Fruit fly (Drosophila melanogaster) whole organism, embryonic: ENCODE results near the gene CG5828.

Experiments
- Aef1 ChIP-seq: fragments of 200-800 bp; sonication (Bioruptor generic); IDR thresholded peaks from 3 replicates; pipeline ENCODE4 v1.3.6; 2022; ENCODE audit warnings: missing biosample characterization, missing genetic modification characterization
- CG10267 ChIP-seq: fragments of 200-800 bp; sonication (Bioruptor generic); optimal IDR thresholded peaks from 2 replicates; lab custom pipeline; 2018; ENCODE audit warnings: missing biosample characterization, mild to moderate bottlenecking, missing genetic modification characterization, moderate library complexity
- CG11247 ChIP-seq: fragments of 200-800 bp; sonication (Bioruptor generic); IDR thresholded peaks from 2 replicates; pipeline ENCODE4 v1.3.6; 2022; ENCODE audit warnings: missing biosample characterization, missing genetic modification characterization
- CG12104 ChIP-seq: fragments of 200-800 bp; sonication (Bioruptor generic); optimal IDR thresholded peaks from 3 replicates; lab custom pipeline; 2016; ENCODE audit warnings: missing biosample characterization, missing genetic modification characterization
- CG12659 ChIP-seq: fragments of 200-800 bp; sonication (Bioruptor generic); optimal IDR thresholded peaks from 3 replicates; lab custom pipeline; 2017; ENCODE audit warnings: mild to moderate bottlenecking, missing biosample characterization, missing genetic modification reagents, missing genetic modification characterization
- CG13123 ChIP-seq: fragments of 200-800 bp; sonication (Bioruptor generic); optimal IDR thresholded peaks from 2 replicates; lab custom pipeline; 2016; ENCODE audit warnings: missing biosample characterization, missing genetic modification characterization
- CG13287 ChIP-seq: fragments of 200-800 bp; sonication (Bioruptor generic); IDR thresholded peaks from 2 replicates; pipeline ENCODE4 v1.3.6; 2022; ENCODE audit warnings: missing biosample characterization, missing genetic modification characterization; ENCODE audit not compliant: partially characterized antibody
- CG14014 ChIP-seq: fragments of 200-800 bp; sonication (Bioruptor generic); IDR thresholded peaks from 2 replicates; pipeline ENCODE4 v1.3.6; 2022; ENCODE audit warnings: missing biosample characterization, missing genetic modification characterization
- CG15514 ChIP-seq: fragments of 200-800 bp; sonication (Bioruptor generic); optimal IDR thresholded peaks from 3 replicates; lab custom pipeline; 2017; ENCODE audit warnings: missing biosample characterization, missing genetic modification characterization, mild to moderate bottlenecking, moderate library complexity, missing genetic modification reagents
- CG15601 ChIP-seq: fragments of 200-800 bp; sonication (Bioruptor generic); optimal IDR thresholded peaks from 3 replicates; lab custom pipeline; 2019; ENCODE audit warnings: missing biosample characterization, mild to moderate bottlenecking, missing genetic modification characterization, moderate library complexity
- CG1647 ChIP-seq: fragments of 200-800 bp; sonication (Bioruptor generic); optimal IDR thresholded peaks from 3 replicates; lab custom pipeline; 2016; ENCODE audit warnings: missing biosample characterization, missing genetic modification characterization
- CG2116 ChIP-seq: fragments of 200-800 bp; sonication (Bioruptor generic); optimal IDR thresholded peaks from 3 replicates; lab custom pipeline; 2018; ENCODE audit warnings: missing biosample characterization, mild to moderate bottlenecking, missing genetic modification characterization
- CG30431 ChIP-seq: fragments of 200-800 bp; sonication (Bioruptor generic); optimal IDR thresholded peaks from 2 replicates; lab custom pipeline; 2017; ENCODE audit warnings: missing biosample characterization, missing genetic modification characterization
- CG4360 ChIP-seq: fragments of 200-800 bp; sonication (Bioruptor generic); IDR thresholded peaks from 2 replicates; pipeline ENCODE4 v1.3.6; 2022; ENCODE audit warnings: missing biosample characterization, missing genetic modification characterization
- CG5245 ChIP-seq: fragments of 200-800 bp; sonication (Bioruptor generic); optimal IDR thresholded peaks from 3 replicates; lab custom pipeline; 2016; ENCODE audit warnings: missing biosample characterization, missing genetic modification characterization
- CG6791 ChIP-seq: fragments of 200-800 bp; sonication (Bioruptor generic); IDR thresholded peaks from 3 replicates; pipeline ENCODE4 v1.3.6; 2022; ENCODE audit warnings: missing biosample characterization, missing genetic modification characterization; ENCODE audit not compliant: partially characterized antibody
- CG6854 ChIP-seq: fragments of 200-800 bp; sonication (Bioruptor generic); optimal IDR thresholded peaks from 3 replicates; lab custom pipeline; 2017; ENCODE audit warnings: missing biosample characterization, mild to moderate bottlenecking, missing genetic modification characterization
- CG8290 ChIP-seq, 3 experiments: fragments of 200-800 bp; sonication (Bioruptor generic); optimal IDR thresholded peaks; 2 replicates each; lab custom pipeline; 2016 to 2019; ENCODE audit warnings: missing biosample characterization in 3 of 3, missing genetic modification characterization in 3 of 3, mild to moderate bottlenecking in 2 of 3, moderate library complexity in 1 of 3
- CG9932 ChIP-seq: fragments of 200-800 bp; sonication (Bioruptor generic); IDR thresholded peaks from 2 replicates; pipeline ENCODE4 v1.3.6; 2022; ENCODE audit warnings: missing biosample characterization, missing genetic modification characterization
- Dp ChIP-seq: fragments of 200-800 bp; sonication (Bioruptor generic); optimal IDR thresholded peaks from 2 replicates; lab custom pipeline; 2018; ENCODE audit warnings: missing biosample characterization, mild to moderate bottlenecking, missing genetic modification characterization, moderate library complexity
- Eip74EF ChIP-seq, 2 experiments: fragments of 200-800 bp in 1 of 2; fragments of >200 bp in 1 of 2; sonication (Bioruptor generic) in 1 of 2; optimal IDR thresholded peaks; 2 replicates each; lab custom pipeline; 2017 to 2019; ENCODE audit warnings: missing biosample characterization in 2 of 2, missing genetic modification characterization in 2 of 2, mild to moderate bottlenecking in 1 of 2, moderate library complexity in 1 of 2
- Ets97D ChIP-seq: fragments of 200-800 bp; sonication (Bioruptor generic); optimal IDR thresholded peaks from 3 replicates; lab custom pipeline; 2016; ENCODE audit warnings: missing biosample characterization, missing genetic modification characterization
- HLH3B ChIP-seq: fragments of 200-800 bp; sonication (Bioruptor generic); IDR thresholded peaks from 2 replicates; pipeline ENCODE4 v1.3.6; 2022; ENCODE audit warnings: missing biosample characterization, missing genetic modification characterization
- Hey ChIP-seq: fragments of 200-800 bp; sonication (Bioruptor generic); optimal IDR thresholded peaks from 3 replicates; lab custom pipeline; 2018; ENCODE audit warnings: missing biosample characterization, mild to moderate bottlenecking, missing genetic modification characterization
- Hmx ChIP-seq: fragments of 200-800 bp; sonication (Bioruptor generic); optimal IDR thresholded peaks from 2 replicates; lab custom pipeline; 2016; ENCODE audit warnings: missing biosample characterization, missing genetic modification characterization
- Hr78 ChIP-seq, 2 experiments: fragments of 200-800 bp in 1 of 2; fragments of >200 bp in 1 of 2; sonication (Bioruptor generic) in 1 of 2; optimal IDR thresholded peaks; 2 replicates each; lab custom pipeline; 2017 to 2019; ENCODE audit warnings: missing biosample characterization in 2 of 2, missing genetic modification characterization in 2 of 2, mild to moderate bottlenecking in 1 of 2, moderate library complexity in 1 of 2
- MESR4 ChIP-seq: fragments of 200-800 bp; sonication (Bioruptor generic); optimal IDR thresholded peaks from 2 replicates; lab custom pipeline; 2018; ENCODE audit warnings: missing biosample characterization, mild to moderate bottlenecking, missing genetic modification characterization, moderate library complexity
- NC2α ChIP-seq: fragments of 200-800 bp; sonication (Bioruptor generic); optimal IDR thresholded peaks from 2 replicates; lab custom pipeline; 2016; ENCODE audit warnings: missing biosample characterization, missing genetic modification characterization
- Pdp1 ChIP-seq, 2 experiments: fragments of 200-800 bp; sonication (Bioruptor generic); optimal IDR thresholded peaks; 3 replicates each; lab custom pipeline; 2016; ENCODE audit warnings: missing biosample characterization in 2 of 2, missing genetic modification characterization in 2 of 2, mild to moderate bottlenecking in 1 of 2, moderate library complexity in 1 of 2
- Side ChIP-seq: fragments of 200-800 bp; sonication (Bioruptor generic); optimal IDR thresholded peaks from 2 replicates; lab custom pipeline; 2016; ENCODE audit warnings: missing biosample characterization, missing genetic modification characterization
- Sox102F ChIP-seq: fragments of 200-800 bp; sonication (Bioruptor generic); optimal IDR thresholded peaks from 2 replicates; lab custom pipeline; 2018; ENCODE audit warnings: missing biosample characterization, mild to moderate bottlenecking, missing genetic modification characterization, moderate library complexity
- ab ChIP-seq: fragments of 200-800 bp; sonication (Bioruptor generic); optimal IDR thresholded peaks from 2 replicates; lab custom pipeline; 2016; ENCODE audit warnings: missing biosample characterization, missing genetic modification characterization
- br ChIP-seq: fragments of >200 bp; optimal IDR thresholded peaks from 2 replicates; lab custom pipeline; 2017
- crol ChIP-seq: fragments of 200-800 bp; sonication (Bioruptor generic); IDR thresholded peaks from 2 replicates; pipeline ENCODE4 v1.3.6; 2022; ENCODE audit warnings: missing biosample characterization, missing genetic modification characterization
- fd64A ChIP-seq: fragments of 200-800 bp; sonication (Bioruptor generic); optimal IDR thresholded peaks from 3 replicates; lab custom pipeline; 2018; ENCODE audit warnings: missing biosample characterization, mild to moderate bottlenecking, missing genetic modification characterization
- gt ChIP-seq: fragments of 200-800 bp; sonication (Bioruptor generic); IDR thresholded peaks from 2 replicates; pipeline ENCODE4 v1.3.6; 2022; ENCODE audit warnings: missing biosample characterization, missing genetic modification characterization
- her ChIP-seq: fragments of 200-800 bp; sonication (Bioruptor generic); optimal IDR thresholded peaks from 2 replicates; lab custom pipeline; 2016; ENCODE audit warnings: missing biosample characterization, missing genetic modification characterization
- jing ChIP-seq: fragments of 200-800 bp; sonication (Bioruptor generic); optimal IDR thresholded peaks from 2 replicates; lab custom pipeline; 2018; ENCODE audit warnings: missing biosample characterization, mild to moderate bottlenecking, missing genetic modification characterization
- klu ChIP-seq: fragments of 200-800 bp; sonication (Bioruptor generic); IDR thresholded peaks from 2 replicates; pipeline ENCODE4 v1.3.6; 2022; ENCODE audit warnings: missing biosample characterization, missing genetic modification characterization
- nau ChIP-seq: fragments of 200-800 bp; sonication (Bioruptor generic); optimal IDR thresholded peaks from 3 replicates; lab custom pipeline; 2017; ENCODE audit warnings: missing biosample characterization, mild to moderate bottlenecking, missing genetic modification characterization, missing genetic modification reagents
- nerfin-2 ChIP-seq: fragments of 200-800 bp; sonication (Bioruptor generic); IDR thresholded peaks from 2 replicates; pipeline ENCODE4 v1.3.6; 2022; ENCODE audit warnings: missing biosample characterization, missing genetic modification characterization; ENCODE audit not compliant: partially characterized antibody
- nom ChIP-seq: fragments of 200-800 bp; sonication (Bioruptor generic); optimal IDR thresholded peaks from 2 replicates; lab custom pipeline; 2017; ENCODE audit warnings: missing biosample characterization, missing genetic modification characterization, mild to moderate bottlenecking, moderate library complexity, missing genetic modification reagents
- ranshi ChIP-seq: fragments of 200-800 bp; sonication (Bioruptor generic); IDR thresholded peaks from 2 replicates; pipeline ENCODE4 v1.3.6; 2022; ENCODE audit warnings: missing biosample characterization, missing genetic modification characterization
- row ChIP-seq: fragments of 200-800 bp; sonication (Bioruptor generic); IDR thresholded peaks from 3 replicates; pipeline ENCODE4 v1.3.6; 2022; ENCODE audit warnings: missing biosample characterization, missing genetic modification characterization
- sd ChIP-seq: fragments of 200-800 bp; sonication (Bioruptor generic); optimal IDR thresholded peaks from 3 replicates; lab custom pipeline; 2018; ENCODE audit warnings: missing biosample characterization, mild to moderate bottlenecking, missing genetic modification characterization, moderate library complexity
- tgo ChIP-seq: fragments of 200-800 bp; sonication (Bioruptor generic); IDR thresholded peaks from 3 replicates; pipeline ENCODE4 v1.3.6; 2022; ENCODE audit warnings: missing biosample characterization, missing genetic modification characterization
- vfl ChIP-seq: fragments of 200-800 bp; sonication (Bioruptor generic); optimal IDR thresholded peaks from 2 replicates; lab custom pipeline; 2016; ENCODE audit warnings: missing biosample characterization, missing genetic modification characterization
- wdn ChIP-seq: fragments of 200-800 bp; sonication (Bioruptor generic); IDR thresholded peaks from 2 replicates; pipeline ENCODE4 v1.3.6; 2022; ENCODE audit warnings: missing biosample characterization, missing genetic modification characterization

Gene CG5828

DNA sequence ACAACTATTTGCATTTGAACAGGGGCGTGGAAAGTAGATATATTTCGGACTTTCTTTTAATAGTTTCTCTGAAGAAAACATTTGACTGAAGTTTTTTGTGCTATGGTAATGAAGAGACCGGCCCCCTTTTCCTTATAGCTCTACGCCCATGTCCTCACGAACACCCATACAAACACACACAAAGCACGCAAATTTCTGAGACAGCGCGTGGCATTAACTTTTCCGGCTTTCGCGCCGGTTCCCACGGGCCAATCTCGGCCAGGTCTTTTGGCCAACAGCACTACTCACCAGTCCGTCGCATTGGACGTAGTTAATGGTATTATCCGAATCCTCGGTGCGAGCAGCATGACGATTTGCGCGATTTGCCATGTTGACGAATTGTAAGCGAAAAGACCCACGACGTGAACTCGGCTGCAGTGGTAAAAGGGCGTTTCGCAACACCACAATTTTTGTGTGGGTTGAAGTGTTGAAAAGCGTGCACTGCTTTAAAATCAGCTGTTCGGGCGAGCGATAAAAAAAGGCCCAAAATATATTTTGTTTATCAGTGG is 41.3 kb upstream of the CG5828 start, which contains the start of gene senju (continued):
- TF ChIP-seq Hey (tag; lab: Kevin White, UChicago), result peak; percentile 69
- peak; percentile 74 for TF ChIP-seq nom (GFP tag; lab: Kevin White, UChicago)
- TF ChIP-seq Pdp1 (GFP tag; optimal IDR thresholded peaks at IDR 0.05; lab: Kevin White, UChicago), result peak; percentile 79 to 80
- peak; percentile 85 for TF ChIP-seq ranshi (GFP tag; lab: Robert Waterston, UW)
- TF ChIP-seq Hr78 (GFP tag; optimal IDR thresholded peaks at IDR 0.05; lab: Kevin White, UChicago), result peak in 1 of 2 experiments; percentile 59
- peak; percentile 73 for TF ChIP-seq row
- TF ChIP-seq NC2α, result peak; percentile 66
- TF ChIP-seq vfl (GFP tag; lab: Kevin White, UChicago), result peak; percentile 82
- TF ChIP-seq CG15514, result peak; percentile 88
- TF ChIP-seq CG11247 (GFP tag; lab: Robert Waterston, UW), result peak; percentile 83
- peak; percentile 45 for TF ChIP-seq CG15601
- peak; percentile 81 for TF ChIP-seq CG13123 (GFP tag; lab: Kevin White, UChicago)
- TF ChIP-seq MESR4 (GFP tag; lab: Kevin White, UChicago), result peak; percentile 99
- peak; percentile 53 for TF ChIP-seq Hmx (GFP tag; lab: Kevin White, UChicago)
- peak; percentile 91 for TF ChIP-seq her (GFP tag; lab: Kevin White, UChicago)
- peak; percentile 46 for TF ChIP-seq Dp
- TF ChIP-seq klu (GFP tag; lab: Robert Waterston, UW), result peak; percentile 41; the same call in 1 of the 2 replicates
- peak; percentile 80 for TF ChIP-seq CG5245 (GFP tag; lab: Kevin White, UChicago)
- peak; percentile 75 for TF ChIP-seq CG6854
- no peak for TF ChIP-seq gt (GFP tag; lab: Robert Waterston, UW)
- peak; percentile 90 for TF ChIP-seq CG12659 (GFP tag; lab: Kevin White, UChicago)
- TF ChIP-seq Side (GFP tag; lab: Kevin White, UChicago), result peak; percentile 91
- no peak for TF ChIP-seq nerfin-2 (GFP tag; lab: Robert Waterston, UW)
- TF ChIP-seq CG8290 (GFP tag; optimal IDR thresholded peaks at IDR 0.05; lab: Kevin White, UChicago), result peak; percentile 72
- TF ChIP-seq CG8290 (tag; optimal IDR thresholded peaks at IDR 0.05; lab: Kevin White, UChicago), result peak; percentile 33 to 91
- peak; percentile 76 for TF ChIP-seq jing
- peak; percentile 79 for TF ChIP-seq Aef1
- peak; percentile 83 for TF ChIP-seq CG14014 (GFP tag; lab: Robert Waterston, UW)
- TF ChIP-seq crol (GFP tag; lab: Robert Waterston, UW), result peak; percentile 28; the same call in 1 of the 2 replicates
- TF ChIP-seq tgo (GFP tag; lab: Robert Waterston, UW), result peak; percentile 82
- TF ChIP-seq br (lab: Kevin White, UChicago), result no peak
- peak; percentile 54 for TF ChIP-seq CG6791
- peak; percentile 81 for TF ChIP-seq nau
- peak; percentile 67 for TF ChIP-seq CG2116
- peak; percentile 72 for TF ChIP-seq CG30431 (GFP tag; lab: Kevin White, UChicago)
- peak; percentile 59 for TF ChIP-seq fd64A (GFP tag; lab: Kevin White, UChicago)
- peak; percentile 73 for TF ChIP-seq sd
- TF ChIP-seq Sox102F, result peak; percentile 80
- TF ChIP-seq CG10267 (tag; lab: Kevin White, UChicago), result peak; percentile 99
- peak; percentile 69 for TF ChIP-seq CG13287 (GFP tag; lab: Robert Waterston, UW)
- TF ChIP-seq HLH3B, result peak; percentile 78
- TF ChIP-seq Eip74EF (GFP tag; optimal IDR thresholded peaks at IDR 0.05; lab: Kevin White, UChicago), result peak in 1 of 2 experiments; percentile 80
- TF ChIP-seq CG9932 (GFP tag; lab: Robert Waterston, UW), result peak; percentile 83
- TF ChIP-seq ab (GFP tag; lab: Kevin White, UChicago), result peak; percentile 61
- peak; percentile 93 for TF ChIP-seq Ets97D (GFP tag; lab: Kevin White, UChicago)
- TF ChIP-seq CG4360 (GFP tag; lab: Robert Waterston, UW), result peak; percentile 51; the same call in 1 of the 2 replicates
- peak; percentile 45 for TF ChIP-seq CG1647 (GFP tag; lab: Kevin White, UChicago)
- peak; percentile 66 for TF ChIP-seq wdn (GFP tag; lab: Robert Waterston, UW)
- peak; percentile 73 for TF ChIP-seq CG12104 (GFP tag; lab: Kevin White, UChicago)
